Worm (Caenorhabditis elegans): Measurements from ENCODE around the gene Y81B9A.1.

Y81B9A.1 gene

DNA sequence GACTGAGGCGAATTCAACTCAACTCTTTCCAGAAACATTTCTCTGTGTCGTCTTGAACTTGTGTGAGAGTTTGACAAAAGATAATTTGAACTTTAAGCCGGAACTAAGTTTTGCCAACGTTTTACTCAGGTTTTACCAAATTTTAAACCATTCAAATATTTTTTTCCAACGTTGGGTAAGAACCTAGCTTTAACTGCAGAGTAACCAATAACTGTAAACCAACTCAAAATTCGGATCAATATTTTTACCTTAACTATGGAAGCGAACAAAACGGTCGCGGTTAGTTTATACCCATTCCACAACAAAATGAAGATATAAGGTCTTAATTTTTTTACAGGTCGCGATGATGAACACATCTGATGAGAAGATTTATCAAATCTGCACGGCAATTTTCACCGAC is 19.5 kb upstream of the Y81B9A.1 start:
- no peak for TF ChIP-seq spr-3 (GFP tag; optimal IDR thresholded peaks at IDR 0.05)
- peak in 1 of 2 experiments; percentile 94 for TF ChIP-seq unc-62 (GFP tag; optimal IDR thresholded peaks at IDR 0.05 in 1 of 2)
- no peak for TF ChIP-seq unc-62 (tag; optimal IDR thresholded peaks at IDR 0.05)

- TF ChIP-seq unc-130 (GFP tag; optimal IDR thresholded peaks at IDR 0.05) = no peak
- no peak for TF ChIP-seq T20F7.1 (GFP tag; optimal IDR thresholded peaks at IDR 0.05)
- TF ChIP-seq zip-2 (tag; optimal IDR thresholded peaks at IDR 0.05) = no peak
- no peak for TF ChIP-seq ceh-44 (GFP tag; IDR thresholded peaks at IDR 0.05)
- TF ChIP-seq ZK337.2 (GFP tag; IDR thresholded peaks at IDR 0.05) = no peak
- TF ChIP-seq F44E2.7 (GFP tag; IDR thresholded peaks at IDR 0.05) = no peak
- no peak for TF ChIP-seq ceh-32 (tag; optimal IDR thresholded peaks at IDR 0.05; ENCODE audit: poor library complexity)
Measured at ce11 chrX:9174409-9174808, 17.8 kb upstream of the Y81B9A.1 start, which contains the start of gene B0563.8. TSS of gene B0563.8 (minus strand) at chrX:9174509.

- no peak for TF ChIP-seq nhr-6 (tag; optimal IDR thresholded peaks at IDR 0.05)
- TF ChIP-seq T26A8.4 (GFP tag; IDR thresholded peaks at IDR 0.05) = no peak
- TF ChIP-seq vab-7 (GFP tag; IDR thresholded peaks at IDR 0.05) = no peak
- no peak for TF ChIP-seq ztf-7 (tag; optimal IDR thresholded peaks at IDR 0.05)
- TF ChIP-seq nhr-111 (GFP tag; optimal IDR thresholded peaks at IDR 0.05) = no peak
- no peak for TF ChIP-seq unc-62 (GFP tag; optimal IDR thresholded peaks at IDR 0.05 in 1 of 2)
- TF ChIP-seq unc-62 (tag; optimal IDR thresholded peaks at IDR 0.05) = no peak
- TF ChIP-seq egl-27 (tag; optimal IDR thresholded peaks at IDR 0.05) = no peak
- TF ChIP-seq ztf-11 (tag; optimal IDR thresholded peaks at IDR 0.05) = no peak
- no peak for TF ChIP-seq R02D3.7 (tag; optimal IDR thresholded peaks at IDR 0.05)
Measured at ce11 chrX:9180823-9181222, 11.4 kb upstream of the Y81B9A.1 start, which contains the start of gene Y81B9A.4. TSS of gene Y81B9A.4 (minus strand) at chrX:9180923.

DNA sequence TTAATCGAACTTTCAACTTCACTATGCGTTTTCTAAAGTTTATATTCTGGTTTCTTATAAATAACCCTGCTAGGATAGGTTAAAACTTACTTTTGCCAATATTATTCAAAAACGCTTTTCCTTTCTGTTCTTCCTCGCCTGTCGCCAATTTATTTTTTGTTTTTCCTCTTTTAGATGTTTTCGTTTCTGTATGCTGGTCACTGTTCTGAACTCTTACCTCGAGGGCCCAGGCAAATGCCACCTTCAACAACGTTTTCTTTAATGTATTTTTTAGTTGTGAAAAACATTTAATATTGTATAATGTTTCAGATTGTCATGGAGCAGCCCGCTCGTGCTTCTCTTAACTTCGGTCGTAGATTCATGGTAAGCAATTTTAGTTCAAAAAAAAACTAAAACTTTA is 10.1 kb upstream of the Y81B9A.1 start, which contains the start of gene Y81B9A.3:
Gene Y81B9A.3, plus strand, starts transcription at position 301 of the 400 bp plus-strand sequence.
- no peak for TF ChIP-seq jun-1 (tag; optimal IDR thresholded peaks at IDR 0.05)
- no peak for TF ChIP-seq unc-62 (GFP tag; optimal IDR thresholded peaks at IDR 0.05 in 1 of 2)
- no peak for TF ChIP-seq unc-62 (tag; optimal IDR thresholded peaks at IDR 0.05)
- no peak for TF ChIP-seq aha-1 (tag)
- TF ChIP-seq mxl-3 (GFP tag; optimal IDR thresholded peaks at IDR 0.05) = no peak
- TF ChIP-seq duxl-1 (tag; optimal IDR thresholded peaks at IDR 0.05; ENCODE audit: poor library complexity) = no peak
- TF ChIP-seq T20F7.1 (GFP tag; optimal IDR thresholded peaks at IDR 0.05) = no peak
- no peak for TF ChIP-seq ama-1 (optimal IDR thresholded peaks at IDR 0.05)
- no peak for TF ChIP-seq madf-9 (GFP tag; conservative IDR thresholded peaks at IDR 0.05)
- no peak for TF ChIP-seq gei-8 (GFP tag; optimal IDR thresholded peaks at IDR 0.05)
- TF ChIP-seq nhr-76 (tag; optimal IDR thresholded peaks at IDR 0.05) = no peak
- TF ChIP-seq hlh-30 (tag; optimal IDR thresholded peaks at IDR 0.05; ENCODE audit: insufficient read depth) = no peak
- no peak for TF ChIP-seq R02D3.7 (tag; optimal IDR thresholded peaks at IDR 0.05)
- TF ChIP-seq Y75B8A.6 (GFP tag; IDR thresholded peaks at IDR 0.05) = no peak
- TF ChIP-seq ces-1 (GFP tag; optimal IDR thresholded peaks at IDR 0.05) = no peak
- TF ChIP-seq daf-16 (GFP tag; optimal IDR thresholded peaks at IDR 0.05) = no peak
- no peak for TF ChIP-seq daf-16 (tag; optimal IDR thresholded peaks at IDR 0.05)
- no peak for TF ChIP-seq ceh-62 (tag; optimal IDR thresholded peaks at IDR 0.05)
- no peak for TF ChIP-seq egl-27 (tag; optimal IDR thresholded peaks at IDR 0.05)
- no peak for TF ChIP-seq ceh-44 (GFP tag; IDR thresholded peaks at IDR 0.05)

- TF ChIP-seq snpc-4 (tag; optimal IDR thresholded peaks at IDR 0.05) (no peak), nhr-102 (tag; optimal IDR thresholded peaks at IDR 0.05) (no peak), dmd-6 (GFP tag; IDR thresholded peaks at IDR 0.05) (no peak), hif-1 (tag; optimal IDR thresholded peaks at IDR 0.05) (no peak), Y105C5A.15 (GFP tag; IDR thresholded peaks at IDR 0.05) (no peak), ceh-32 (tag; optimal IDR thresholded peaks at IDR 0.05; ENCODE audit: poor library complexity) (no peak), ces-1 (GFP tag; optimal IDR thresholded peaks at IDR 0.05) (no peak), lin-39 (tag; optimal IDR thresholded peaks at IDR 0.05) (no peak), tra-1 (GFP tag; IDR thresholded peaks at IDR 0.05) (no peak), set-16 (GFP tag; IDR thresholded peaks at IDR 0.05) (no peak), zfp-2 (tag; optimal IDR thresholded peaks at IDR 0.05) (no peak), ama-1 (optimal IDR thresholded peaks at IDR 0.05) (no peak), nhr-28 (tag; optimal IDR thresholded peaks at IDR 0.05) (no peak), ZK546.5 (tag; optimal IDR thresholded peaks at IDR 0.05) (no peak), mdt-29 (GFP tag; IDR thresholded peaks at IDR 0.05) (no peak), ceh-20 (GFP tag; IDR thresholded peaks at IDR 0.05) (no peak), lin-38 (GFP tag; IDR thresholded peaks at IDR 0.05) (no peak)
Measured at ce11 chrX:9183836-9184235, 8.4 kb upstream of the Y81B9A.1 start, which contains the start of gene Y81B9A.2. TSS of gene Y81B9A.2 (plus strand) at chrX:9184136.

Data from whole organism, L4 larva.